Worm (Caenorhabditis elegans) whole organism, young adult: Measurements from ENCODE around the gene col-132.

Source experiments
- him-1 ChIP-seq: sonication (generic microtip); optimal IDR thresholded peaks from 2 replicates; lab custom pipeline; 2016; ENCODE audit warnings: missing genotype, missing genetic modification reagents, missing genetic modification characterization, missing compliant biosample characterization
- madf-3 ChIP-seq: fragments of 200-800 bp; sonication (Bioruptor generic); IDR thresholded peaks from 2 replicates; pipeline ENCODE4 v1.3.6; 2022; ENCODE audit warnings: missing genetic modification reagents, missing genetic modification characterization, missing compliant biosample characterization
- nhr-179 ChIP-seq: sonication (generic microtip); optimal IDR thresholded peaks from 2 replicates; lab custom pipeline; 2016; ENCODE audit warnings: mild to moderate bottlenecking, missing genetic modification characterization, missing compliant biosample characterization
- ztf-6 ChIP-seq: fragments of 200-800 bp; sonication (Bioruptor generic); IDR thresholded peaks from 2 replicates; pipeline ENCODE4 v1.3.6; 2022; ENCODE audit warnings: missing genetic modification reagents, missing genetic modification characterization, missing compliant biosample characterization

DNA sequence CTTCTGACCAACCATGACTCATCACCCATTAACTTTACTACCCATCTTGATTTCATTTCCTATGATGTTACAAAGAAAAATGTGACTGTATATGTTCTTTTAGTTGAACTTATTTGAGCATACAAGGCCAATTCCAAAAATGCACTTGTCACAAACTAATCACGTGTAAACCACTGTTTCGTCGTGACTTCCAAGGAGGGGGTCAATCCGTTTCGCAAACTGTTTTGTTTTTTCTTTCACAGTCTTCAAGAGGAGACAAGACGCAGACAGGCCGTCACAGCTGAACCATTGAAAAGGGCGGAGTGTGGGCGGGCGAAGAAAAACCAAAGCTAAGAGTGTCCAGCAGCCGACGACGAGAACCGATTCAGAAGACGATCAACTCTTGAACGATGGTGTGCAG, 11.7 kb downstream of the col-132 start, which contains the start of gene C39E9.8:
- no peak for TF ChIP-seq madf-3 (GFP tag; lab: Robert Waterston, UW)
- TF ChIP-seq him-1 (tag; lab: Kevin White, UChicago) = no peak
- no peak for TF ChIP-seq nhr-179 (tag; lab: Kevin White, UChicago)
- TF ChIP-seq ztf-6 (GFP tag; lab: Robert Waterston, UW) = no peak
